Worm (Caenorhabditis elegans) whole organism, L3 larva: ENCODE measurements around the gene H03G16.1.

Experiments used
- ama-1 ChIP-seq: fragments of 150-350 bp; optimal IDR thresholded peaks from 2 replicates; lab custom pipeline; 2018
- elt-3 ChIP-seq, 3 experiments: fragments of 150-350 bp in 1 of 3; sonication (generic microtip) in 2 of 3; optimal IDR thresholded peaks; 2 replicates in 2 of 3; 4 replicates in 1 of 3; lab custom pipeline; 2014 to 2017; ENCODE audit warnings: missing biosample characterization in 3 of 3, missing genetic modification characterization in 3 of 3
- lin-15B ChIP-seq: fragments of 150-350 bp; optimal IDR thresholded peaks from 2 replicates; lab custom pipeline; 2014; ENCODE audit warnings: missing biosample characterization, missing genetic modification characterization
- nhr-237 ChIP-seq: fragments of 150-350 bp; optimal IDR thresholded peaks from 2 replicates; lab custom pipeline; 2014; ENCODE audit warnings: missing biosample characterization, missing genetic modification characterization
- pqm-1 ChIP-seq: fragments of 150-350 bp; optimal IDR thresholded peaks from 2 replicates; lab custom pipeline; 2017; ENCODE audit warnings: missing biosample characterization, missing genetic modification characterization, inconsistent platforms
- zag-1 ChIP-seq: fragments of 150-350 bp; optimal IDR thresholded peaks from 2 replicates; lab custom pipeline; 2014; ENCODE audit warnings: missing biosample characterization, missing genetic modification characterization

ce11 chrX:15011526-15012274 is 42.0 kb upstream of the H03G16.1 start:
- no peak for TF ChIP-seq nhr-237
- TF ChIP-seq elt-3 (tag; optimal IDR thresholded peaks at IDR 0.05; lab: Kevin White, UChicago): no peak
- no peak for TF ChIP-seq ama-1 (lab: Kevin White, UChicago)
- no peak for TF ChIP-seq pqm-1 (tag; lab: Kevin White, UChicago)
- TF ChIP-seq lin-15B (tag; lab: Kevin White, UChicago): no peak
- TF ChIP-seq zag-1 (tag; lab: Kevin White, UChicago): no peak
